Worm (Caenorhabditis elegans): ENCODE results near the gene F21H7.5.

- TF ChIP-seq zip-11 (GFP tag; IDR thresholded peaks at IDR 0.05) = no peak
- no peak for TF ChIP-seq nhr-11 (tag; optimal IDR thresholded peaks at IDR 0.05)
- TF ChIP-seq ama-1 (optimal IDR thresholded peaks at IDR 0.05) = no peak
- no peak for TF ChIP-seq jun-1 (tag; optimal IDR thresholded peaks at IDR 0.05)
- no peak for TF ChIP-seq nhr-237 (tag; optimal IDR thresholded peaks at IDR 0.05)
- no peak for TF ChIP-seq pha-4 (GFP tag; IDR thresholded peaks at IDR 0.05)
- no peak for TF ChIP-seq pha-4 (tag; optimal IDR thresholded peaks at IDR 0.05)
- no peak for TF ChIP-seq ZK546.5 (tag; optimal IDR thresholded peaks at IDR 0.05)
- TF ChIP-seq unc-62 (GFP tag; optimal IDR thresholded peaks at IDR 0.05 in 1 of 2) = no peak
- TF ChIP-seq unc-62 (tag; optimal IDR thresholded peaks at IDR 0.05) = no peak
- TF ChIP-seq F49E8.2 (tag; optimal IDR thresholded peaks at IDR 0.05; ENCODE audit: borderline replicate concordance) = no peak
- no peak for TF ChIP-seq nhr-28 (tag; optimal IDR thresholded peaks at IDR 0.05)
- TF ChIP-seq fkh-10 (GFP tag; optimal IDR thresholded peaks at IDR 0.05) = no peak
- TF ChIP-seq unc-130 (GFP tag; optimal IDR thresholded peaks at IDR 0.05) = no peak
Measured at ce11 chrV:16233624-16234023, 3.7 kb upstream of the F21H7.5 start, which contains the start of gene clec-233.
